Worm (Caenorhabditis elegans): ENCODE measurements around the gene tnt-2.

The tnt-2 gene

DNA sequence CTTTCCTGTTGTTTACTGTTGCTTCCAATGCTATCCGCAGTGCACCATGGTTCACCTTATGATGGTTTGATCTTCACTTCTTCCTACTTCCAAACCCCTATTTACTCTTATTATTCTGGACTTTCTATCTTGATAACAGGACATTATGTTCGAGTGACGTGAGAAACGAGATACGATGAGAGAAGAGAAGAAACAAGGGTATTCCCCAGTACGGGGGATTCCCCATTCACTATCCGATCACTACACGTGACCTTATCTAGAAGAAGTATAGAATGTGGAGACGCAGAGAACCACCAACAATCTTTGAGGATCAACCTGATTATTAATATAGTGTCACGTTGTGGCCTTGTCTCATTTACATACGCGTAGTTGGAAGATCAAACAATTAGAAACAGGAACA, 29.2 kb upstream of the tnt-2 start:
- TF ChIP-seq med-1 (GFP tag; optimal IDR thresholded peaks at IDR 0.05; ENCODE audit: insufficient read depth) (no peak), ztf-23 (GFP tag; IDR thresholded peaks at IDR 0.05) (no peak), ref-1 (GFP tag; conservative IDR thresholded peaks at IDR 0.05) (no peak), flt-1 (GFP tag; IDR thresholded peaks at IDR 0.05) (no peak), cog-1 (tag; optimal IDR thresholded peaks at IDR 0.05) (no peak), ztf-29 (GFP tag; IDR thresholded peaks at IDR 0.05) (no peak), T22C8.4 (GFP tag; IDR thresholded peaks at IDR 0.05) (no peak), klf-2 (GFP tag; conservative IDR thresholded peaks at IDR 0.05) (no peak), tab-1 (GFP tag; IDR thresholded peaks at IDR 0.05) (no peak)

DNA sequence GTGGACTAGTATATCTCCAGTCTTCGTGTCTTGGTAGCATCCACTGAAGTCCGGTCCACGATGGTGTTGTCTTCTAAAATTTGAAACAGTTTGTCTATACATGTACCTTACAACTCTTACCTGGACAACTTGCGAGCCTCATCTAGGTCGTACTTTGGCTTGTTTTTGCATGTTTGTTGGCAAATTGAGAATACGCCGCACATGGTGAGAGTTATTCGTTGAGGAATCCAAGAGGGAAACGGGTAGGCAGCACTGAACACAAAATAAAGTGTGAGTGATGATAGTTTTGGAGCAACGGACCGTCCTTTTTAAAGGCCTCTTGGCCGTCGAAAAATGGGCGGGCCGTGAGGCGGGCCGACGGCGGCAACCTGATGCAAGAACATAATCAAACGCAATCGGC, 27.3 kb upstream of the tnt-2 start, which contains the start of gene asns-2:
TSS of gene asns-2 (minus strand) at position 282 of the 400 bp plus-strand sequence.
- TF ChIP-seq med-1 (GFP tag; optimal IDR thresholded peaks at IDR 0.05; ENCODE audit: insufficient read depth) (no peak), ztf-29 (GFP tag; IDR thresholded peaks at IDR 0.05) (no peak), T22C8.4 (GFP tag; IDR thresholded peaks at IDR 0.05) (no peak), cog-1 (tag; optimal IDR thresholded peaks at IDR 0.05) (no peak), ztf-23 (GFP tag; IDR thresholded peaks at IDR 0.05) (no peak), ref-1 (GFP tag; conservative IDR thresholded peaks at IDR 0.05) (no peak)

DNA sequence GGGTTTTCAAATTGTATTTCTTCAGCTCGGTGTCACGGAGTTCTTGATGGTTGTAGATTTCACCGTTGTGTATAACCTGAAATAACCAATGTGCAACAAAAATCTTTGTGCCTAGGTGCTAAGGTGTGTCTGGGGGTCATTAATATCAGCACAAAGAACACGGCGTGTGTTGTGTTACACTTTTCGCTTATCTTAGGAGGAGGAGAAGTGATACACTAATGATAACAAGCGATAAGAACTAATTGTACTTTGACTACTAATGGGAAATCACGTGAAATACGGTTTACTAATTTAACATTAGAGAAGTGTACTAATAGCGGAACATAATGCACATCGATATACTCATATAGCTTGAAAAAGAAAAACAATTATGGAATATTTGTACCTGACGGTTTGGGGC, 26.9 kb upstream of the tnt-2 start:
- TF ChIP-seq T22C8.4 (GFP tag; IDR thresholded peaks at IDR 0.05): no peak
- no peak for TF ChIP-seq ref-1 (GFP tag; conservative IDR thresholded peaks at IDR 0.05)
- no peak for TF ChIP-seq klf-2 (GFP tag; conservative IDR thresholded peaks at IDR 0.05)

DNA sequence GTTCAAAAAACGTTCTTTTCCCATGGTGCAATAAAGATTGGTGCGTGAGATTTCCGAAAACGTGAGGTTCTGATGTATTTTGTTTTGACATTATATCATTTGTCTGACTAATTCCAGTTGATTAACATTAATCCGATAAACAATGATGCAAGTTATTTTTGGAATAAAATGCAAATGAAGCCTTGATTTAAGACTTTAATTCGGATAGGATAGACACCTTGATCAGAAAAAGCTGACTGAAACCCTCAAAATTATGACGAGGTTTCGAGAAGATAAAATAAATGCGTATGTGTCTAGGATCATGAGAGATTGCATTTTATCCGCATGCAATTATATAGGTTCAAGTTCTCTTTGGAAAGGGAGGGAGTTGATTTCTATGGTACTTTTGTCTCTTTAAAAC, 22.2 kb upstream of the tnt-2 start:
- TF ChIP-seq cog-1 (tag; optimal IDR thresholded peaks at IDR 0.05): no peak
- no peak for TF ChIP-seq ref-1 (GFP tag; conservative IDR thresholded peaks at IDR 0.05)
- TF ChIP-seq ztf-23 (GFP tag; IDR thresholded peaks at IDR 0.05): no peak
- no peak for TF ChIP-seq tab-1 (GFP tag; IDR thresholded peaks at IDR 0.05)
- no peak for TF ChIP-seq T22C8.4 (GFP tag; IDR thresholded peaks at IDR 0.05)
- no peak for TF ChIP-seq ztf-29 (GFP tag; IDR thresholded peaks at IDR 0.05)
- TF ChIP-seq med-1 (GFP tag; optimal IDR thresholded peaks at IDR 0.05; ENCODE audit: insufficient read depth): no peak
- TF ChIP-seq klf-2 (GFP tag; conservative IDR thresholded peaks at IDR 0.05): no peak
- no peak for TF ChIP-seq flt-1 (GFP tag; IDR thresholded peaks at IDR 0.05)

DNA sequence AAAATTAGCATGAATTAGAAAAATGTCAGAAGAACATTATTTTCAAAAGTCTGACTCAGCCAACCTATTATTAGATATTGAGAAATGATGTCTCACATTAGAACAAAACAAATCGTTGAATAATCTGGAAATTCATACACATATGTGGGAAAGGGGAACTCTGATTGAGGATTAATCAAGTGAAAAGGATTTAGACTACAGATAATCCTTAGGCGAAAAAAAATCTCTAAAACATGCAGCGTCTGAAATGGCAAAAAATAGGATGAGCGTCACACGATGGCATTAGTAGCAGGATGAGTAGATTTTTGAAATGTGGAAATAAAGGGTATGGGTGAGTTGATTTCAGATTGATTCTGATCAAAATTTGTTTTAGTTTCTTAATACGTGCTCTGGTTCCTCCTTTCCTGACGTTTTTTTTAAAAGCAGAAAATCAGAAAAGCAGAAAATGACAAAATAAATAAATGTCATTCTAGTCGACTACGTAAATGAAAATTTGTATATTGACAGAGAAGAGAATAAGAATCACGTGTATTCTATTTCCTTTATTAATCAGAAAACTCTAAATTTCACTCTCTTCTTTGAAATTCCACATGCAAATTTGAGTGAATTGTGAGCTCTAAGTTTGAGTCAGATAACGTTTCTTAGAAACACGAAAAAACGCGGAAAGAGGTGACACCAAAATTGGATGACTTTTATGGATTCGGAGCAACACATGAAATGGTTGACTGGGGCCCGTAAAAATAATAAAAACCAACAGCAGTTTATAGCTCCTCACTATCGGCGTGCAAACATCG, 21.0 kb upstream of the tnt-2 start:
- TF ChIP-seq med-1 (GFP tag; optimal IDR thresholded peaks at IDR 0.05; ENCODE audit: insufficient read depth) (no peak), ztf-23 (GFP tag; IDR thresholded peaks at IDR 0.05) (no peak), ztf-29 (GFP tag; IDR thresholded peaks at IDR 0.05) (no peak), ref-1 (GFP tag; conservative IDR thresholded peaks at IDR 0.05) (no peak), flt-1 (GFP tag; IDR thresholded peaks at IDR 0.05) (no peak), klf-2 (GFP tag; conservative IDR thresholded peaks at IDR 0.05) (no peak), T22C8.4 (GFP tag; IDR thresholded peaks at IDR 0.05) (no peak), cog-1 (tag; optimal IDR thresholded peaks at IDR 0.05) (no peak), tab-1 (GFP tag; IDR thresholded peaks at IDR 0.05) (no peak)

DNA sequence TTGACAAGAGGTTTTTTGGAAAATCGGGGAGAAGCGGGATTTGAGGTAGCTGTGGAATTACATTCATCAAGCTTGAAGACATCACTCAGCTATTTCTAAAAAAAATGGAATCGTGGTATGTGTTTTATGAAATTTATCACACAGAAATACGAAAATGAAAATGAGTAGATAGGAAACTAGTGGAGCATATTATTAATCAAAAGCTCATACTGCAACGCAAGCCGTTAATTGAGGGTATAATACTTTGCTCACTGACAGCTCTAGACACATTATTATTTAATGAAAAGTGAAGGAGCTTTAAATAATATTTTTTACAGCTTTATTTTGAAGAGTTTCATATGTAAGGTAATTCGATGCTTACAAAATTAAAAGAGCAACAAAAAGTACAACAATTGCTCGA, 19.5 kb upstream of the tnt-2 start, which contains the start of gene M02D8.7:
TSS of gene M02D8.7 (minus strand) at position 101 of the 400 bp plus-strand sequence.
- TF ChIP-seq med-1 (GFP tag; optimal IDR thresholded peaks at IDR 0.05; ENCODE audit: insufficient read depth): no peak
- no peak for TF ChIP-seq tab-1 (GFP tag; IDR thresholded peaks at IDR 0.05)
- no peak for TF ChIP-seq ref-1 (GFP tag; conservative IDR thresholded peaks at IDR 0.05)
- no peak for TF ChIP-seq klf-2 (GFP tag; conservative IDR thresholded peaks at IDR 0.05)
- no peak for TF ChIP-seq ztf-23 (GFP tag; IDR thresholded peaks at IDR 0.05)
- no peak for TF ChIP-seq cog-1 (tag; optimal IDR thresholded peaks at IDR 0.05)
- no peak for TF ChIP-seq flt-1 (GFP tag; IDR thresholded peaks at IDR 0.05)

DNA sequence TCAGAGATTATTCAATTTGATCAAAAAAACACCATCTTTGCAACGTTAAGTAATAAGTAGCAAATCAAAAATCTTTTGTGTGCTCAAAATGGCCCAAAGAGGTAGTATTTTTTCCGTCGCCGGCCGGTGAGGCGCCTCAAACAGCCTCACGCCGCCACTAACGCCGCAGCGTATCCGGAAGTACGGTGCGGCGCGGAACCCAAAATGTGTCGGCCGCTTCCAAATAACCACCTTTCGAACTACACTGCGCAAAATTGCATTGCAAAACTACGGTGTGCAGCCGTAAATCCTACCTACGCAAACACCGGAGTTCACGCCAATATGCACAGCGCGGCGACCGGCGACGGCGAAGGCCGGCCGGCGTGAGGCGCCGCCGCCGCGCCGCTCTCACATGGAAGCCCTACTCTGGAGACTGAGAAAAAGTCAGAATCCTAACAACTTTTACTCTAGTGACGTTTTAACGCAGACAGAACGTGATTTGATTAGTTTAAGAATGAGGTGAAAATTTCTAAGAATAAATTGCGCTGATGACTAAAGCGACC, 18.4 kb upstream of the tnt-2 start:
- TF ChIP-seq ref-1 (GFP tag; conservative IDR thresholded peaks at IDR 0.05) (no peak), flt-1 (GFP tag; IDR thresholded peaks at IDR 0.05) (no peak), cog-1 (tag; optimal IDR thresholded peaks at IDR 0.05) (no peak), tab-1 (GFP tag; IDR thresholded peaks at IDR 0.05) (no peak), ztf-23 (GFP tag; IDR thresholded peaks at IDR 0.05) (no peak), T22C8.4 (GFP tag; IDR thresholded peaks at IDR 0.05) (no peak), klf-2 (GFP tag; conservative IDR thresholded peaks at IDR 0.05) (no peak), med-1 (GFP tag; optimal IDR thresholded peaks at IDR 0.05; ENCODE audit: insufficient read depth) (no peak), ztf-29 (GFP tag; IDR thresholded peaks at IDR 0.05) (no peak)

DNA sequence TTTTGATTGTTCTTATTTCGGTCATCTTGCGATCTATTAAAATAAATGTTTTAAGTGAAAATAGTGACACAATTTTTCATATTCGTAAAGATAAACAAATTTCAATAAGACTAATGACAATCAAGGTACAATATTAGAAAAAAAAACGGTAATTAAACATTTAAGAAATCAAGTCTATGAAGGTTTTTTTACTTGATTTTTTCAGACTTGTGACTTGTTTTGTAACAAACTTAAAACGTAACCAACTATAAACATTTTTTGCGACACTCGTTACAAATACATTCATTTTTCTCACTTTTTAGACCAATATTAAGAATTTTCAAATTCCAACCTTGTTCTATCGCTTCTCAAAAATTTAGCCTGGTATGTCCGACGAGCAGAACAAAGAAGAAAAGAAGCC, 16.0 kb upstream of the tnt-2 start, which contains the start of gene M02D8.2:
TSS of gene M02D8.2 (plus strand) at position 301 of the 400 bp plus-strand sequence.
- no peak for TF ChIP-seq med-1 (GFP tag; optimal IDR thresholded peaks at IDR 0.05; ENCODE audit: insufficient read depth)
- no peak for TF ChIP-seq klf-2 (GFP tag; conservative IDR thresholded peaks at IDR 0.05)
- TF ChIP-seq T22C8.4 (GFP tag; IDR thresholded peaks at IDR 0.05): no peak
- no peak for TF ChIP-seq flt-1 (GFP tag; IDR thresholded peaks at IDR 0.05)
- TF ChIP-seq ref-1 (GFP tag; conservative IDR thresholded peaks at IDR 0.05): no peak
- TF ChIP-seq ztf-29 (GFP tag; IDR thresholded peaks at IDR 0.05): no peak
- TF ChIP-seq cog-1 (tag; optimal IDR thresholded peaks at IDR 0.05): no peak
- TF ChIP-seq tab-1 (GFP tag; IDR thresholded peaks at IDR 0.05): no peak
- no peak for TF ChIP-seq ztf-23 (GFP tag; IDR thresholded peaks at IDR 0.05)

DNA sequence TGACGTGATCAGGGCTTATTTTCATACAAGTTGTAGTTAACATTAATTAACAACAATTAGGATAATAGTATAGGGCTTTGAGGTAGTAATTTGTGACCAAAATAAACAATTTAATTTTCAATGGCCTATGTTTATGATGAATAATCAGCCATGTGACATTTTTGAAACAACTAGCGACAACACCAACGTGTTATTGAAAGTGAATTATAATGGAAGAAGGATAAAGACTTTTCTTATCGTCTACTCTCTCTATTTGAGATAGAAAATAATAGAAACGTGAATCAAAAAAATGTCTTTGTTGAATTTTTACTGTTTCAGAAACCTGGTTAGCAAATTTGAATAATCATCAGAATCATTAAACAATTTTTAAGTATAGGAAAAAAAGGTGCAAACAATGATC, 14.5 kb upstream of the tnt-2 start:
- no peak for TF ChIP-seq klf-2 (GFP tag; conservative IDR thresholded peaks at IDR 0.05)
- TF ChIP-seq ref-1 (GFP tag; conservative IDR thresholded peaks at IDR 0.05): no peak
- TF ChIP-seq ztf-23 (GFP tag; IDR thresholded peaks at IDR 0.05): no peak
- TF ChIP-seq flt-1 (GFP tag; IDR thresholded peaks at IDR 0.05): no peak
- no peak for TF ChIP-seq cog-1 (tag; optimal IDR thresholded peaks at IDR 0.05)
- TF ChIP-seq T22C8.4 (GFP tag; IDR thresholded peaks at IDR 0.05): no peak
- TF ChIP-seq ztf-29 (GFP tag; IDR thresholded peaks at IDR 0.05): no peak
- TF ChIP-seq tab-1 (GFP tag; IDR thresholded peaks at IDR 0.05): no peak
- TF ChIP-seq med-1 (GFP tag; optimal IDR thresholded peaks at IDR 0.05; ENCODE audit: insufficient read depth): no peak

Data from whole organism, midembryonic.